Fruit fly (Drosophila melanogaster) whole organism, embryonic: ENCODE results near the gene Ctl1.

Experiments
- Adf1 ChIP-seq: fragments of 200-800 bp; sonication (Bioruptor generic); IDR thresholded peaks from 2 replicates; pipeline ENCODE4 v1.3.6; 2022; ENCODE audit warnings: missing biosample characterization, missing genetic modification characterization
- Antp ChIP-seq: fragments of 200-800 bp; sonication (Bioruptor generic); optimal IDR thresholded peaks from 3 replicates; lab custom pipeline; 2016; ENCODE audit warnings: missing biosample characterization, missing genetic modification characterization
- CG10366 ChIP-seq: fragments of 200-800 bp; sonication (Bioruptor generic); IDR thresholded peaks from 2 replicates; pipeline ENCODE4 v1.3.6; 2022; ENCODE audit warnings: missing biosample characterization, missing genetic modification characterization
- CG10431 ChIP-seq: fragments of 200-800 bp; sonication (Bioruptor generic); optimal IDR thresholded peaks from 3 replicates; lab custom pipeline; 2018; ENCODE audit warnings: missing biosample characterization, mild to moderate bottlenecking, missing genetic modification characterization
- CG12219 ChIP-seq: fragments of 200-800 bp; sonication (Bioruptor generic); optimal IDR thresholded peaks from 3 replicates; lab custom pipeline; 2018; ENCODE audit warnings: missing biosample characterization, mild to moderate bottlenecking, missing genetic modification characterization
- CG1233 ChIP-seq: fragments of 200-800 bp; sonication (Bioruptor generic); optimal IDR thresholded peaks from 4 replicates; lab custom pipeline; 2018; ENCODE audit warnings: missing biosample characterization, mild to moderate bottlenecking, missing genetic modification characterization
- CG12659 ChIP-seq: fragments of 200-800 bp; sonication (Bioruptor generic); optimal IDR thresholded peaks from 3 replicates; lab custom pipeline; 2017; ENCODE audit warnings: mild to moderate bottlenecking, missing biosample characterization, missing genetic modification reagents, missing genetic modification characterization
- CG13287 ChIP-seq: fragments of 200-800 bp; sonication (Bioruptor generic); IDR thresholded peaks from 2 replicates; pipeline ENCODE4 v1.3.6; 2022; ENCODE audit warnings: missing biosample characterization, missing genetic modification characterization; ENCODE audit not compliant: partially characterized antibody
- CG13296 ChIP-seq: fragments of 200-800 bp; sonication (Bioruptor generic); optimal IDR thresholded peaks from 3 replicates; lab custom pipeline; 2018; ENCODE audit warnings: missing biosample characterization, mild to moderate bottlenecking, missing genetic modification characterization
- CG13624 ChIP-seq: fragments of 200-800 bp; sonication (Bioruptor generic); optimal IDR thresholded peaks from 2 replicates; lab custom pipeline; 2016; ENCODE audit warnings: missing biosample characterization, missing genetic modification characterization
- CG13894 ChIP-seq: fragments of 200-800 bp; sonication (Bioruptor generic); optimal IDR thresholded peaks from 3 replicates; lab custom pipeline; 2018; ENCODE audit warnings: missing biosample characterization, mild to moderate bottlenecking, missing genetic modification characterization, moderate library complexity
- CG14014 ChIP-seq: fragments of 200-800 bp; sonication (Bioruptor generic); IDR thresholded peaks from 2 replicates; pipeline ENCODE4 v1.3.6; 2022; ENCODE audit warnings: missing biosample characterization, missing genetic modification characterization
- CG15514 ChIP-seq: fragments of 200-800 bp; sonication (Bioruptor generic); optimal IDR thresholded peaks from 3 replicates; lab custom pipeline; 2017; ENCODE audit warnings: missing biosample characterization, missing genetic modification characterization, mild to moderate bottlenecking, moderate library complexity, missing genetic modification reagents
- CG17361 ChIP-seq: fragments of 200-800 bp; sonication (Bioruptor generic); IDR thresholded peaks from 3 replicates; pipeline ENCODE4 v1.3.6; 2022; ENCODE audit warnings: missing biosample characterization, missing genetic modification characterization
- CG17612 ChIP-seq: fragments of 200-800 bp; sonication (Bioruptor generic); IDR thresholded peaks from 2 replicates; pipeline ENCODE4 v1.3.6; 2022; ENCODE audit warnings: missing biosample characterization, missing genetic modification characterization
- CG17829 ChIP-seq: fragments of 200-800 bp; optimal IDR thresholded peaks from 2 replicates; lab custom pipeline; 2019; ENCODE audit warnings: missing biosample characterization, mild to moderate bottlenecking, missing genetic modification characterization, moderate library complexity
- CG18476 ChIP-seq: fragments of 200-800 bp; sonication (Bioruptor generic); optimal IDR thresholded peaks from 2 replicates; lab custom pipeline; 2016; ENCODE audit warnings: missing biosample characterization, mild to moderate bottlenecking, missing genetic modification characterization
- CG32772 ChIP-seq: fragments of 200-800 bp; sonication (Bioruptor generic); IDR thresholded peaks from 2 replicates; pipeline ENCODE4 v1.3.6; 2022; ENCODE audit warnings: missing biosample characterization, missing genetic modification characterization
- CG3281 ChIP-seq: fragments of 200-800 bp; sonication (Bioruptor generic); optimal IDR thresholded peaks from 3 replicates; lab custom pipeline; 2017; ENCODE audit warnings: missing biosample characterization, mild to moderate bottlenecking, missing genetic modification characterization
- CG3726 ChIP-seq: fragments of 200-800 bp; sonication (Bioruptor generic); IDR thresholded peaks from 3 replicates; pipeline ENCODE4, ENCODE4 v1.3.6; 2022; ENCODE audit warnings: missing biosample characterization, missing genetic modification characterization
- CG3847 ChIP-seq: fragments of 200-800 bp; sonication (Bioruptor generic); IDR thresholded peaks from 2 replicates; pipeline ENCODE4 v1.3.6; 2022; ENCODE audit warnings: missing biosample characterization, missing genetic modification characterization
- CG42726 ChIP-seq: fragments of 200-800 bp; sonication (Bioruptor generic); IDR thresholded peaks from 2 replicates; pipeline ENCODE4 v1.3.6; 2022; ENCODE audit warnings: missing biosample characterization, missing genetic modification characterization; ENCODE audit not compliant: partially characterized antibody
- CG7839 ChIP-seq: fragments of 200-800 bp; sonication (Bioruptor generic); optimal IDR thresholded peaks from 3 replicates; lab custom pipeline; 2018; ENCODE audit warnings: missing biosample characterization, mild to moderate bottlenecking, missing genetic modification characterization, moderate library complexity
- CG9437 ChIP-seq: fragments of 200-800 bp; sonication (Bioruptor generic); optimal IDR thresholded peaks from 2 replicates; lab custom pipeline; 2018; ENCODE audit warnings: missing biosample characterization, mild to moderate bottlenecking, missing genetic modification characterization
- CG9932 ChIP-seq: fragments of 200-800 bp; sonication (Bioruptor generic); IDR thresholded peaks from 2 replicates; pipeline ENCODE4 v1.3.6; 2022; ENCODE audit warnings: missing biosample characterization, missing genetic modification characterization
- CoRest ChIP-seq: fragments of 200-800 bp; sonication (Bioruptor generic); optimal IDR thresholded peaks from 3 replicates; lab custom pipeline; 2018; ENCODE audit warnings: missing biosample characterization, mild to moderate bottlenecking, missing genetic modification characterization, moderate library complexity
- Fer1 ChIP-seq: fragments of 200-800 bp; sonication (Bioruptor generic); optimal IDR thresholded peaks from 2 replicates; lab custom pipeline; 2017; ENCODE audit warnings: missing biosample characterization, mild to moderate bottlenecking, missing genetic modification characterization
- Hr3 ChIP-seq: fragments of 200-800 bp; sonication (Bioruptor generic); optimal IDR thresholded peaks from 3 replicates; lab custom pipeline; 2016; ENCODE audit warnings: missing biosample characterization, missing genetic modification characterization
- Med ChIP-seq: fragments of 200-800 bp; sonication (Bioruptor generic); peaks from one replicate; lab custom pipeline; 2016; ENCODE audit warnings: missing biosample characterization, missing genetic modification characterization, mild to moderate bottlenecking, inconsistent platforms, moderate library complexity
- Mrtf ChIP-seq: fragments of 200-800 bp; sonication (Bioruptor generic); IDR thresholded peaks from 3 replicates; pipeline ENCODE4 v1.3.6; 2022; ENCODE audit warnings: missing biosample characterization, missing genetic modification characterization
- Nf-YC ChIP-seq: fragments of 200-800 bp; optimal IDR thresholded peaks from 3 replicates; lab custom pipeline; 2019; ENCODE audit warnings: missing biosample characterization, mild to moderate bottlenecking, missing genetic modification characterization, moderate library complexity
- Six4 ChIP-seq: fragments of 200-800 bp; sonication (Bioruptor generic); optimal IDR thresholded peaks from 2 replicates; lab custom pipeline; 2016; ENCODE audit warnings: missing biosample characterization, missing genetic modification characterization
- Xbp1 ChIP-seq: fragments of 200-800 bp; sonication (Bioruptor generic); optimal IDR thresholded peaks from 3 replicates; lab custom pipeline; 2016; ENCODE audit warnings: missing biosample characterization, mild to moderate bottlenecking, missing genetic modification characterization
- Xrp1 ChIP-seq: fragments of 200-800 bp; sonication (Bioruptor generic); IDR thresholded peaks from 2 replicates; pipeline ENCODE4 v1.3.6; 2022; ENCODE audit warnings: missing biosample characterization, missing genetic modification characterization
- YL-1 ChIP-seq: fragments of 200-800 bp; sonication (Bioruptor generic); optimal IDR thresholded peaks from 3 replicates; lab custom pipeline; 2017; ENCODE audit warnings: missing biosample characterization, mild to moderate bottlenecking, missing genetic modification characterization
- amos ChIP-seq: fragments of 200-800 bp; sonication (Bioruptor generic); IDR thresholded peaks from 2 replicates; pipeline ENCODE4 v1.3.6; 2022; ENCODE audit warnings: missing biosample characterization, missing genetic modification characterization; ENCODE audit not compliant: partially characterized antibody
- bowl ChIP-seq: fragments of 200-800 bp; sonication (Bioruptor generic); IDR thresholded peaks from 2 replicates; pipeline ENCODE4 v1.3.6; 2022; ENCODE audit warnings: missing biosample characterization, missing genetic modification characterization
- cad ChIP-seq: fragments of >200 bp; optimal IDR thresholded peaks from 2 replicates; lab custom pipeline; 2017; ENCODE audit warnings: missing biosample characterization, missing genetic modification characterization
- crp ChIP-seq, 2 experiments: fragments of 200-800 bp; sonication (Bioruptor generic); optimal IDR thresholded peaks; 2 replicates in 1 of 2; 3 replicates in 1 of 2; lab custom pipeline; 2017; ENCODE audit warnings: missing biosample characterization in 2 of 2, missing genetic modification characterization in 2 of 2, mild to moderate bottlenecking in 1 of 2, moderate library complexity in 1 of 2
- dysf ChIP-seq: fragments of 200-800 bp; sonication (Bioruptor generic); IDR thresholded peaks from 3 replicates; pipeline ENCODE4 v1.3.6; 2022; ENCODE audit warnings: missing biosample characterization, missing genetic modification characterization
- hb ChIP-seq: fragments of 200-800 bp; sonication (Bioruptor generic); IDR thresholded peaks from 3 replicates; pipeline ENCODE4 v1.3.6; 2022; ENCODE audit warnings: missing biosample characterization, missing genetic modification characterization; ENCODE audit not compliant: partially characterized antibody
- insv ChIP-seq, 2 experiments: fragments of 200-800 bp; sonication (Bioruptor generic); optimal IDR thresholded peaks; 3 replicates each; lab custom pipeline; 2016 to 2018; ENCODE audit warnings: missing biosample characterization in 2 of 2, missing genetic modification characterization in 2 of 2
- mam ChIP-seq: fragments of 200-800 bp; sonication (Bioruptor generic); optimal IDR thresholded peaks from 3 replicates; lab custom pipeline; 2016; ENCODE audit warnings: missing biosample characterization, missing genetic modification characterization
- prd ChIP-seq, 3 experiments: fragments of >200 bp in 2 of 3; fragments of 200-800 bp in 1 of 3; sonication (Bioruptor generic) in 1 of 3; optimal IDR thresholded peaks in 2 of 3; IDR thresholded peaks in 1 of 3; 2 replicates in 2 of 3; 3 replicates in 1 of 3; pipeline versions ENCODE4 v1.3.6 to Lab custom; 2017 to 2022; ENCODE audit warnings: missing biosample characterization in 1 of 3, missing genetic modification characterization in 1 of 3
- run ChIP-seq: fragments of 200-800 bp; sonication (Bioruptor generic); optimal IDR thresholded peaks from 3 replicates; lab custom pipeline; 2018; ENCODE audit warnings: missing biosample characterization, mild to moderate bottlenecking, missing genetic modification characterization
- schlank ChIP-seq: fragments of 200-800 bp; sonication (Bioruptor generic); optimal IDR thresholded peaks from 2 replicates; lab custom pipeline; 2018; ENCODE audit warnings: missing biosample characterization, mild to moderate bottlenecking, missing genetic modification characterization
- sna ChIP-seq: fragments of 200-800 bp; sonication (Bioruptor generic); IDR thresholded peaks from 2 replicates; pipeline ENCODE4 v1.3.6; 2022; ENCODE audit warnings: missing biosample characterization, missing genetic modification characterization; ENCODE audit not compliant: partially characterized antibody
- stc ChIP-seq: fragments of 200-800 bp; sonication (Bioruptor generic); IDR thresholded peaks from 2 replicates; pipeline ENCODE4 v1.3.6; 2022; ENCODE audit warnings: missing biosample characterization, missing genetic modification characterization
- tio ChIP-seq: fragments of 200-800 bp; sonication (Bioruptor generic); optimal IDR thresholded peaks from 2 replicates; lab custom pipeline; 2017; ENCODE audit warnings: missing biosample characterization, missing genetic modification characterization, inconsistent platforms

The Ctl1 gene

dm6 chr3L:4286784-4287183, 9.0 kb downstream of the Ctl1 start, which contains the start of gene TfIIEbeta (continued):
- TF ChIP-seq CG17361 (GFP tag; lab: Robert Waterston, UW) (peak; percentile 55; the same call in 2 of the 3 replicates), Six4 (GFP tag; lab: Kevin White, UChicago) (no peak), prd (optimal IDR thresholded peaks at IDR 0.05; lab: Kevin White, UChicago) (no peak), prd (GFP tag; IDR thresholded peaks at IDR 0.05; lab: Robert Waterston, UW) (peak; percentile 18; the same call in 1 of the 3 replicates), Antp (GFP tag; lab: Kevin White, UChicago) (no peak), CG13296 (GFP tag; lab: Kevin White, UChicago) (peak; percentile 7), CG13624 (GFP tag; lab: Kevin White, UChicago) (no peak), CG14014 (GFP tag; lab: Robert Waterston, UW) (no peak), CG10431 (GFP tag; lab: Kevin White, UChicago) (peak; percentile 25), Xbp1 (GFP tag; lab: Kevin White, UChicago) (peak; percentile 35), schlank (tag; lab: Kevin White, UChicago) (no peak), dysf (peak; percentile 36; the same call in 1 of the 3 replicates), CoRest (peak; percentile 42), CG15514 (GFP tag; lab: Kevin White, UChicago) (peak; percentile 100), Xrp1 (GFP tag; lab: Robert Waterston, UW) (peak; percentile 52; the same call in 1 of the 2 replicates), Mrtf (GFP tag; lab: Robert Waterston, UW) (no peak), tio (GFP tag; lab: Kevin White, UChicago) (no peak), CG3281 (GFP tag; lab: Kevin White, UChicago) (peak; percentile 51), bowl (no peak), CG9932 (peak; percentile 15; the same call in 1 of the 2 replicates), CG13894 (tag; lab: Kevin White, UChicago) (no peak), insv (GFP tag; optimal IDR thresholded peaks at IDR 0.05; lab: Kevin White, UChicago) (peak in 1 of 2 experiments; percentile 7), CG32772 (GFP tag; lab: Robert Waterston, UW) (peak; percentile 36; the same call in 1 of the 2 replicates), CG18476 (peak; percentile 9), CG12219 (GFP tag; lab: Kevin White, UChicago) (no peak), CG17612 (GFP tag; lab: Robert Waterston, UW) (no peak), CG3847 (GFP tag; lab: Robert Waterston, UW) (0 out of 2 replicates have a peak, but pooled peaks have one; percentile 9), run (tag; lab: Kevin White, UChicago) (no peak), CG13287 (GFP tag; lab: Robert Waterston, UW) (peak; percentile 46; the same call in 1 of the 2 replicates), cad (GFP tag; lab: Kevin White, UChicago) (no peak), Nf-YC (tag; lab: Kevin White, UChicago) (peak; percentile 11), CG42726 (GFP tag; lab: Robert Waterston, UW) (peak; percentile 6; the same call in 1 of the 2 replicates), crp (GFP tag; optimal IDR thresholded peaks at IDR 0.05; lab: Kevin White, UChicago) (peak; percentile 68 to 92), stc (GFP tag; lab: Robert Waterston, UW) (peak; percentile 7; the same call in 1 of the 2 replicates), CG7839 (tag; lab: Kevin White, UChicago) (peak; percentile 46), CG3726 (GFP tag; lab: Robert Waterston, UW) (no peak), Hr3 (GFP tag; lab: Kevin White, UChicago) (peak; percentile 14), Med (peak; percentile 59), CG10366 (GFP tag; lab: Robert Waterston, UW) (peak; percentile 28), CG1233 (GFP tag; lab: Kevin White, UChicago) (peak; percentile 37), amos (peak; percentile 42; the same call in 1 of the 2 replicates), CG12659 (peak; percentile 40), hb (GFP tag; lab: Robert Waterston, UW) (no peak), Fer1 (peak; percentile 15), Adf1 (GFP tag; lab: Robert Waterston, UW) (no peak; the same call in 1 of the 2 replicates), mam (no peak), YL-1 (GFP tag; lab: Kevin White, UChicago) (peak; percentile 61), CG9437 (GFP tag; lab: Kevin White, UChicago) (peak; percentile 6), sna (GFP tag; lab: Robert Waterston, UW) (peak; percentile 45; the same call in 1 of the 2 replicates), CG17829 (tag; lab: Kevin White, UChicago) (peak; percentile 29)
